Fruit fly (Drosophila melanogaster) whole organism, adult: ENCODE data around the gene Oatp33Eb.

ENCODE experiments used
- CG11617 ChIP-seq: fragments of 200-800 bp; sonication (Bioruptor generic); optimal IDR thresholded peaks from 2 replicates; lab custom pipeline; 2017; ENCODE audit warnings: mild to moderate bottlenecking, missing biosample characterization, missing genetic modification reagents, missing genetic modification characterization
- CG12768 ChIP-seq: fragments of 200-800 bp; sonication (Bioruptor generic); optimal IDR thresholded peaks from 2 replicates; lab custom pipeline; 2017; ENCODE audit warnings: missing biosample characterization, missing genetic modification characterization, mild to moderate bottlenecking, moderate library complexity, missing genetic modification reagents
- CG7045 ChIP-seq: fragments of 200-800 bp; sonication (Bioruptor generic); optimal IDR thresholded peaks from 2 replicates; lab custom pipeline; 2017; ENCODE audit warnings: missing biosample characterization, mild to moderate bottlenecking, missing genetic modification characterization
- Mnt ChIP-seq: fragments of 200-800 bp; sonication (Bioruptor generic); optimal IDR thresholded peaks from 2 replicates; lab custom pipeline; 2016; ENCODE audit warnings: missing biosample characterization, mild to moderate bottlenecking, missing genetic modification characterization
- bab1 ChIP-seq: fragments of 200-800 bp; sonication (Bioruptor generic); optimal IDR thresholded peaks from 3 replicates; lab custom pipeline; 2019; ENCODE audit warnings: missing biosample characterization, mild to moderate bottlenecking, missing genetic modification characterization, moderate library complexity
- kay ChIP-seq: fragments of 200-800 bp; sonication (Bioruptor generic); peaks from one replicate; lab custom pipeline; 2016; ENCODE audit warnings: missing biosample characterization, missing genetic modification characterization, borderline replicate concordance
- toe ChIP-seq: fragments of 200-800 bp; sonication (Bioruptor generic); optimal IDR thresholded peaks from 2 replicates; lab custom pipeline; 2016; ENCODE audit warnings: missing biosample characterization, missing genetic modification characterization

dm6 chr2L:12482723-12483342 lies 34.5 kb downstream of the Oatp33Eb start:
- TF ChIP-seq CG12768 (no peak), Mnt (GFP tag; lab: Kevin White, UChicago) (no peak), CG11617 (GFP tag; lab: Kevin White, UChicago) (no peak), CG7045 (GFP tag; lab: Kevin White, UChicago) (no peak), bab1 (no peak), toe (GFP tag; lab: Kevin White, UChicago) (no peak), kay (no peak)
